Worm (Caenorhabditis elegans) whole organism, L4 larva: Measurements from ENCODE around the gene C56A3.4.

Experiments
- D1046.2 ChIP-seq: fragments of 200-800 bp; sonication (Bioruptor generic); IDR thresholded peaks from 2 replicates; pipeline ENCODE4 v1.3.6; 2022; ENCODE audit warnings: missing genetic modification characterization, missing compliant biosample characterization
- F37D6.2 ChIP-seq: sonication (generic microtip); optimal IDR thresholded peaks from 2 replicates; lab custom pipeline; 2016; ENCODE audit warnings: mild to moderate bottlenecking, missing genetic modification characterization, missing compliant biosample characterization
- R02D3.7 ChIP-seq: fragments of 150-350 bp; sonication (generic microtip); optimal IDR thresholded peaks from 3 replicates; lab custom pipeline; 2014; ENCODE audit warnings: missing biosample characterization, missing genetic modification characterization
- Y105C5A.15 ChIP-seq: fragments of 200-800 bp; sonication (Bioruptor generic); IDR thresholded peaks from 2 replicates; pipeline ENCODE4 v1.3.6; 2022; ENCODE audit warnings: missing genetic modification characterization, missing compliant biosample characterization
- Y75B8A.6 ChIP-seq: fragments of 200-800 bp; sonication (Bioruptor generic); IDR thresholded peaks from 2 replicates; pipeline ENCODE4 v1.3.6; 2022; ENCODE audit warnings: missing genetic modification reagents, missing genetic modification characterization, missing compliant biosample characterization
- ZK546.5 ChIP-seq, 2 experiments: sonication (generic microtip); optimal IDR thresholded peaks; 2 replicates each; lab custom pipeline; 2017; ENCODE audit warnings: missing biosample characterization in 2 of 2, missing genetic modification characterization in 2 of 2
- aly-2 ChIP-seq: sonication (generic microtip); optimal IDR thresholded peaks from 2 replicates; lab custom pipeline; 2018; ENCODE audit warnings: missing biosample characterization, missing genetic modification characterization
- arid-1 ChIP-seq: fragments of 200-800 bp; sonication (Bioruptor generic); conservative IDR thresholded peaks from 2 replicates; pipeline ENCODE4 v1.3.6; 2022; ENCODE audit warnings: missing genetic modification reagents, missing genetic modification characterization, missing compliant biosample characterization
- ceh-20 ChIP-seq: fragments of 200-800 bp; sonication (Bioruptor generic); IDR thresholded peaks from 2 replicates; pipeline ENCODE4 v1.3.6; 2022; ENCODE audit warnings: missing genetic modification reagents, missing genetic modification characterization, missing compliant biosample characterization
- ceh-32 ChIP-seq: sonication (generic microtip); optimal IDR thresholded peaks from 2 replicates; lab custom pipeline; 2016; ENCODE audit warnings: mild to moderate bottlenecking, missing genetic modification characterization, missing compliant biosample characterization; ENCODE audit not compliant: poor library complexity
- ctbp-1 ChIP-seq: fragments of 200-800 bp; sonication (Bioruptor generic); IDR thresholded peaks from 2 replicates; pipeline ENCODE4 v1.3.6; 2022; ENCODE audit warnings: missing genetic modification reagents, missing genetic modification characterization, missing compliant biosample characterization
- daf-12 ChIP-seq: fragments of 150-350 bp; optimal IDR thresholded peaks from 2 replicates; lab custom pipeline; 2014; ENCODE audit warnings: missing biosample characterization, missing genetic modification reagents, missing genetic modification characterization
- daf-16 ChIP-seq, 3 experiments: sonication (generic microtip); optimal IDR thresholded peaks; 2 replicates each; lab custom pipeline; 2016 to 2017; ENCODE audit warnings: missing genetic modification characterization in 3 of 3, missing genetic modification reagents in 3 of 3, mild to moderate bottlenecking in 2 of 3, missing compliant biosample characterization in 2 of 3, missing biosample characterization in 1 of 3, moderate library complexity in 1 of 3
- daf-19 ChIP-seq: fragments of 200-800 bp; sonication (Bioruptor generic); conservative IDR thresholded peaks from 2 replicates; pipeline ENCODE4 v1.3.6; 2022; ENCODE audit warnings: missing genetic modification characterization, missing compliant biosample characterization
- dmd-6 ChIP-seq: fragments of 200-800 bp; sonication (Bioruptor generic); IDR thresholded peaks from 2 replicates; pipeline ENCODE4 v1.3.6; 2022; ENCODE audit warnings: missing genetic modification reagents, missing genetic modification characterization, missing compliant biosample characterization
- dmd-9 ChIP-seq: fragments of 200-800 bp; sonication (Bioruptor generic); IDR thresholded peaks from 2 replicates; pipeline ENCODE4 v1.3.6; 2022; ENCODE audit warnings: missing genetic modification reagents, missing genetic modification characterization, missing compliant biosample characterization
- duxl-1 ChIP-seq: sonication (generic microtip); optimal IDR thresholded peaks from 2 replicates; lab custom pipeline; 2016; ENCODE audit warnings: mild to moderate bottlenecking, missing genetic modification characterization, moderate library complexity, missing compliant biosample characterization; ENCODE audit not compliant: poor library complexity
- dve-1 ChIP-seq: sonication (generic microtip); optimal IDR thresholded peaks from 2 replicates; lab custom pipeline; 2017; ENCODE audit warnings: antibody characterized with exemption, mild to moderate bottlenecking, missing genetic modification characterization, missing compliant biosample characterization; ENCODE audit not compliant: insufficient read depth
- fos-1 ChIP-seq: fragments of 150-350 bp; optimal IDR thresholded peaks from 2 replicates; lab custom pipeline; 2014; ENCODE audit warnings: missing biosample characterization, missing genetic modification characterization
- hif-1 ChIP-seq, 2 experiments: sonication (generic microtip); optimal IDR thresholded peaks; 2 replicates each; lab custom pipeline; 2016 to 2017; ENCODE audit warnings: missing compliant biosample characterization in 2 of 2, missing genetic modification characterization in 2 of 2, missing genetic modification reagents in 2 of 2, missing genotype in 2 of 2, mild to moderate bottlenecking in 1 of 2
- hlh-11 ChIP-seq: fragments of 200-800 bp; sonication (Bioruptor generic); optimal IDR thresholded peaks from 2 replicates; lab custom pipeline; 2018; ENCODE audit warnings: mild to moderate bottlenecking, missing genetic modification characterization, missing compliant biosample characterization
- hlh-30 ChIP-seq: sonication (generic microtip); optimal IDR thresholded peaks from 2 replicates; lab custom pipeline; 2017; ENCODE audit warnings: antibody characterized with exemption, mild to moderate bottlenecking, missing genetic modification characterization, missing compliant biosample characterization; ENCODE audit not compliant: insufficient read depth
- lin-1 ChIP-seq: fragments of 200-800 bp; sonication (Bioruptor generic); IDR thresholded peaks from 2 replicates; pipeline ENCODE4 v1.3.6; 2022; ENCODE audit warnings: missing genetic modification reagents, missing genetic modification characterization, missing compliant biosample characterization
- lin-29 ChIP-seq: fragments of 200-800 bp; sonication (Bioruptor generic); IDR thresholded peaks from 2 replicates; pipeline ENCODE4 v1.3.6; 2022; ENCODE audit warnings: missing genetic modification reagents, missing genetic modification characterization, missing compliant biosample characterization
- lin-38 ChIP-seq: fragments of 200-800 bp; sonication (Bioruptor generic); IDR thresholded peaks from 2 replicates; pipeline ENCODE4 v1.3.6; 2022; ENCODE audit warnings: missing genetic modification reagents, missing genetic modification characterization, missing compliant biosample characterization
- lsy-2 ChIP-seq, 2 experiments: fragments of 150-350 bp in 1 of 2; sonication (generic microtip) in 1 of 2; optimal IDR thresholded peaks; 2 replicates each; lab custom pipeline; 2014 to 2017; ENCODE audit warnings: missing biosample characterization in 2 of 2, missing genetic modification characterization in 2 of 2
- madf-5 ChIP-seq, 2 experiments: fragments of 200-800 bp; sonication (Bioruptor generic); IDR thresholded peaks; 2 replicates each; pipeline ENCODE4 v1.3.6; 2022; ENCODE audit warnings: missing compliant biosample characterization in 2 of 2, missing genetic modification characterization in 2 of 2
- madf-9 ChIP-seq: fragments of 200-800 bp; sonication (Bioruptor generic); conservative IDR thresholded peaks from 2 replicates; pipeline ENCODE4 v1.3.6; 2022; ENCODE audit warnings: missing genetic modification reagents, missing genetic modification characterization, missing compliant biosample characterization
- mdt-29 ChIP-seq: fragments of 200-800 bp; sonication (Bioruptor generic); IDR thresholded peaks from 2 replicates; pipeline ENCODE4 v1.3.6; 2022; ENCODE audit warnings: missing genetic modification reagents, missing genetic modification characterization, missing compliant biosample characterization
- mep-1 ChIP-seq: fragments of 150-350 bp; sonication (generic microtip); optimal IDR thresholded peaks from 3 replicates; lab custom pipeline; 2014; ENCODE audit warnings: missing biosample characterization, missing genetic modification characterization
- mes-2 ChIP-seq: sonication (generic microtip); optimal IDR thresholded peaks from 2 replicates; lab custom pipeline; 2016; ENCODE audit warnings: missing genotype, mild to moderate bottlenecking, missing genetic modification characterization, missing compliant biosample characterization; ENCODE audit not compliant: poor library complexity, severe bottlenecking
- mxl-3 ChIP-seq: fragments of 200-800 bp; sonication (Bioruptor generic); optimal IDR thresholded peaks from 2 replicates; lab custom pipeline; 2018; ENCODE audit warnings: mild to moderate bottlenecking, missing genetic modification characterization, missing compliant biosample characterization
- nhr-102 ChIP-seq: sonication (generic microtip); optimal IDR thresholded peaks from 2 replicates; lab custom pipeline; 2016; ENCODE audit warnings: mild to moderate bottlenecking, missing genetic modification characterization, moderate library complexity, missing compliant biosample characterization
- nhr-11 ChIP-seq: fragments of 150-350 bp; optimal IDR thresholded peaks from 2 replicates; lab custom pipeline; 2014; ENCODE audit warnings: missing biosample characterization, missing genetic modification characterization
- nhr-111 ChIP-seq: fragments of 200-800 bp; sonication (Bioruptor generic); optimal IDR thresholded peaks from 2 replicates; lab custom pipeline; 2018; ENCODE audit warnings: mild to moderate bottlenecking, missing genetic modification characterization, missing compliant biosample characterization
- nhr-28 ChIP-seq: fragments of 150-350 bp; optimal IDR thresholded peaks from 2 replicates; lab custom pipeline; 2014; ENCODE audit warnings: missing biosample characterization, missing genetic modification characterization
- nhr-42 ChIP-seq: fragments of 200-800 bp; sonication (Bioruptor generic); IDR thresholded peaks from 2 replicates; pipeline ENCODE4 v1.3.6; 2022; ENCODE audit warnings: missing genetic modification characterization, missing compliant biosample characterization
- nhr-6 ChIP-seq: fragments of 150-350 bp; optimal IDR thresholded peaks from 2 replicates; lab custom pipeline; 2014; ENCODE audit warnings: missing biosample characterization, missing genetic modification characterization
- pqm-1 ChIP-seq: sonication (generic microtip); optimal IDR thresholded peaks from 2 replicates; lab custom pipeline; 2017; ENCODE audit warnings: missing biosample characterization, missing genetic modification characterization
- set-16 ChIP-seq: fragments of 200-800 bp; sonication (Bioruptor generic); IDR thresholded peaks from 2 replicates; pipeline ENCODE4 v1.3.6; 2022; ENCODE audit warnings: missing genetic modification reagents, missing genetic modification characterization, missing compliant biosample characterization
- skn-1 ChIP-seq: fragments of 150-350 bp; optimal IDR thresholded peaks from 2 replicates; lab custom pipeline; 2014; ENCODE audit warnings: missing biosample characterization, missing genetic modification characterization
- snpc-1.2 ChIP-seq: fragments of 200-800 bp; sonication (Bioruptor generic); IDR thresholded peaks from 2 replicates; pipeline ENCODE4 v1.3.6; 2022; ENCODE audit warnings: missing genetic modification reagents, missing genetic modification characterization, missing compliant biosample characterization
- snpc-4 ChIP-seq: fragments of 150-350 bp; optimal IDR thresholded peaks from 2 replicates; lab custom pipeline; 2014; ENCODE audit warnings: missing biosample characterization, missing genetic modification characterization
- spr-1 ChIP-seq: sonication (generic microtip); optimal IDR thresholded peaks from 2 replicates; lab custom pipeline; 2016; ENCODE audit warnings: mild to moderate bottlenecking, missing genetic modification characterization, missing compliant biosample characterization
- spr-3 ChIP-seq: fragments of 200-800 bp; sonication (Bioruptor generic); optimal IDR thresholded peaks from 2 replicates; lab custom pipeline; 2018; ENCODE audit warnings: mild to moderate bottlenecking, missing genetic modification characterization, missing compliant biosample characterization
- unc-130 ChIP-seq: sonication (generic microtip); optimal IDR thresholded peaks from 2 replicates; lab custom pipeline; 2016; ENCODE audit warnings: missing genetic modification reagents, missing genetic modification characterization, missing compliant biosample characterization
- unc-62 ChIP-seq, 3 experiments: fragments of 150-350 bp in 1 of 3; sonication (generic microtip); optimal IDR thresholded peaks in 2 of 3; peaks in 1 of 3; 1 replicate in 1 of 3; 2 replicates in 2 of 3; lab custom pipeline; 2014 to 2017; ENCODE audit warnings: missing biosample characterization in 3 of 3, missing genetic modification characterization in 3 of 3, missing genetic modification reagents in 3 of 3, missing genotype in 1 of 3
- vab-7 ChIP-seq: fragments of 200-800 bp; sonication (Bioruptor generic); IDR thresholded peaks from 2 replicates; pipeline ENCODE4 v1.3.6; 2022; ENCODE audit warnings: missing genetic modification reagents, missing genetic modification characterization, missing compliant biosample characterization
- zag-1 ChIP-seq: fragments of 150-350 bp; optimal IDR thresholded peaks from 2 replicates; lab custom pipeline; 2014; ENCODE audit warnings: missing biosample characterization, missing genetic modification characterization
- zip-2 ChIP-seq: fragments of 150-350 bp; optimal IDR thresholded peaks from 2 replicates; lab custom pipeline; 2014; ENCODE audit warnings: missing biosample characterization, missing genetic modification characterization
- ztf-11 ChIP-seq: fragments of 150-350 bp; optimal IDR thresholded peaks from 2 replicates; lab custom pipeline; 2014; ENCODE audit warnings: missing biosample characterization, missing genetic modification characterization

The C56A3.4 gene

DNA sequence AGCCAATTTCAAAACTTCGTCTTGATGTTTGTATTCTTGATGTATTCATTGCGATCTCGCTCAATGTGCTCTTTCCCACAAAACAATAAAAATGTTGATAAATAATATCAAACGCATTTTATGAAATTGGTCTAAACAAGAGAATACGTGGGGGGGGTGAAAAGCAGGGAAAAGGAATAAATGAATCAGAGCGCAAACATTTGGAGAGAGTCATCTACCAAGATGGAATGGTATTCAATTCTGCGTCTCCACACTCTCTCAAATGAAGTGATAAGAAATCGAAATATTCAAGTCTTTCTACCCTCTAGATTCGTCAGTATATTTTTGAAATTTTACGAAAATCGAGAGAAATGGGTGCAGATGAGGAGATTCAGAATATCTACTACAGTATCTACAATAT lies 29.1 kb upstream of the C56A3.4 start, which contains the start of gene C50B8.5:
Gene C50B8.5 (plus strand): TSS at position 273 of the 400 bp plus-strand sequence.
- TF ChIP-seq hlh-11 (tag; lab: Kevin White, UChicago) (no peak), mes-2 (tag; lab: Kevin White, UChicago) (peak; percentile 53), mxl-3 (GFP tag; lab: Kevin White, UChicago) (no peak), nhr-42 (GFP tag; lab: Robert Waterston, UW) (no peak), vab-7 (no peak), Y75B8A.6 (GFP tag; lab: Robert Waterston, UW) (no peak), nhr-111 (GFP tag; lab: Kevin White, UChicago) (no peak), unc-130 (GFP tag; lab: Kevin White, UChicago) (no peak), R02D3.7 (no peak), ceh-32 (tag; lab: Kevin White, UChicago) (no peak), ztf-11 (tag; lab: Kevin White, UChicago) (no peak), snpc-4 (tag; lab: Kevin White, UChicago) (no peak), aly-2 (tag; lab: Kevin White, UChicago) (no peak), hif-1 (tag; optimal IDR thresholded peaks at IDR 0.05; lab: Kevin White, UChicago) (no peak), daf-16 (GFP tag; optimal IDR thresholded peaks at IDR 0.05; lab: Kevin White, UChicago) (no peak), daf-16 (tag; optimal IDR thresholded peaks at IDR 0.05; lab: Kevin White, UChicago) (peak; percentile 70), fos-1 (tag; lab: Kevin White, UChicago) (no peak), lin-29 (GFP tag; lab: Robert Waterston, UW) (no peak), zag-1 (tag; lab: Kevin White, UChicago) (no peak), unc-62 (GFP tag; optimal IDR thresholded peaks at IDR 0.05 in 1 of 2; lab: Kevin White, UChicago) (peak in 1 of 2 experiments; percentile 85), unc-62 (tag; optimal IDR thresholded peaks at IDR 0.05; lab: Kevin White, UChicago) (no peak), ctbp-1 (no peak), madf-5 (GFP tag; IDR thresholded peaks at IDR 0.05; lab: Robert Waterston, UW) (no peak), madf-9 (GFP tag; lab: Robert Waterston, UW) (no peak), snpc-1.2 (GFP tag; lab: Robert Waterston, UW) (no peak), F37D6.2 (no peak), set-16 (GFP tag; lab: Robert Waterston, UW) (no peak), nhr-11 (tag; lab: Kevin White, UChicago) (no peak), Y105C5A.15 (no peak), duxl-1 (tag; lab: Kevin White, UChicago) (peak; percentile 0), dmd-6 (GFP tag; lab: Robert Waterston, UW) (peak; percentile 8; the same call in 1 of the 2 replicates), mdt-29 (GFP tag; lab: Robert Waterston, UW) (no peak), mep-1 (tag; lab: Kevin White, UChicago) (peak; percentile 8), zip-2 (tag; lab: Kevin White, UChicago) (no peak), nhr-102 (no peak), daf-19 (GFP tag; lab: Robert Waterston, UW) (no peak), lin-1 (GFP tag; lab: Robert Waterston, UW) (no peak), dmd-9 (no peak), pqm-1 (peak; percentile 63), arid-1 (GFP tag; lab: Robert Waterston, UW) (no peak), hlh-30 (tag; lab: Kevin White, UChicago) (no peak), nhr-6 (tag; lab: Kevin White, UChicago) (peak; percentile 88), spr-1 (tag; lab: Kevin White, UChicago) (no peak), D1046.2 (GFP tag; lab: Robert Waterston, UW) (no peak), ZK546.5 (tag; optimal IDR thresholded peaks at IDR 0.05; lab: Kevin White, UChicago) (no peak), lsy-2 (tag; optimal IDR thresholded peaks at IDR 0.05; lab: Kevin White, UChicago) (no peak), lin-38 (GFP tag; lab: Robert Waterston, UW) (no peak), daf-12 (no peak), spr-3 (GFP tag; lab: Kevin White, UChicago) (no peak), ceh-20 (GFP tag; lab: Robert Waterston, UW) (no peak), skn-1 (tag; lab: Kevin White, UChicago) (no peak), dve-1 (tag; lab: Kevin White, UChicago) (peak; percentile 65), nhr-28 (tag; lab: Kevin White, UChicago) (no peak)
